Worm (Caenorhabditis elegans): ENCODE results near the gene ZC449.4.

- no peak for TF ChIP-seq rec-8 (tag; optimal IDR thresholded peaks at IDR 0.05)
- TF ChIP-seq lag-1 (GFP tag; IDR thresholded peaks at IDR 0.05): no peak
- TF ChIP-seq pha-4 (tag; optimal IDR thresholded peaks at IDR 0.05): no peak
Observed at ce11 chrX:4987617-4988016, 46.2 kb downstream of the ZC449.4 start.
